Fruit fly (Drosophila melanogaster): ENCODE data around the gene Cyp304a1.

Cyp304a1 gene

DNA sequence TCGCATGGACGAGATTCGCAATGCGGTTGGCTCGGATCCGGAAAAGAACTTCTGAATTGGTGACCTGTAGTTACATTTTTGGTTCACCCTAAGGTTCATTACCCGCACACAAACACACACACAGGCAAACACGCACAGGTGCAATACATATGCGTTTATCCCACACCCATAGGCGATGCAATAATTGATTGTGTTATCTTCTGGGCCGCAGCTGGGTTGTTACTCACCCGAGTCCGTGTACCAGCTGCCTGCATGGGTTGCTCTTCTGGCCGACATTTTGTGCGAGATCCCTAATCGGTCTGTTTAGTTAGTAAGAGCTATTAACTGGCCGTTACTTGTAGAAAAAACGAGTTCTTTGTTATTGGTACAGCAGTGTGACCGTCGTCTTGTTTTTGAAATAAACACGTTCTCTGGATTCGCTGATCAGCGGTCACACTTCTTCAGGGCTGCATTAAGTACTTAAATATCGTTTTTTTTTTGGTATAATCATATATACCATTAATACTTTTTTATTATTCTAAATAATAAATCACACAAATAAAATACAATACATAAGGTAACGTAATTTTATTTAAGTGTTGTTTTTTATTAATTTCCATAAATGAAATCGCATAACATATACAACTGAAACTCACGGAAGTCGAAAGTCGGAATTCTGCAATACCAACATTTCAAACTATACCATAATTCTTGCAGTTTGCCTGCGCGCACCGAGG, 47.5 kb downstream of the Cyp304a1 start, which contains the start of gene CG8031 (continued):
- TF ChIP-seq dysf (GFP tag; IDR thresholded peaks at IDR 0.05) (no peak), aop (GFP tag; IDR thresholded peaks at IDR 0.05) (no peak), CG4360 (GFP tag; IDR thresholded peaks at IDR 0.05) (no peak), CG9727 (GFP tag; optimal IDR thresholded peaks at IDR 0.05) (no peak), Dfd (GFP tag; optimal IDR thresholded peaks at IDR 0.05) (no peak), MESR4 (GFP tag; optimal IDR thresholded peaks at IDR 0.05) (peak; percentile 97), CG3847 (GFP tag; IDR thresholded peaks at IDR 0.05) (peak; percentile 54), z (GFP tag; IDR thresholded peaks at IDR 0.05) (no peak), kah (GFP tag; optimal IDR thresholded peaks at IDR 0.05) (no peak), dmrt99B (tag; optimal IDR thresholded peaks at IDR 0.05) (no peak), lilli (GFP tag; optimal IDR thresholded peaks at IDR 0.05) (no peak), CG14050 (GFP tag; IDR thresholded peaks at IDR 0.05) (0 out of 3 replicates have a peak, but pooled peaks have one; percentile 18), hkb (optimal IDR thresholded peaks at IDR 0.05) (peak; percentile 24), hkb (GFP tag; IDR thresholded peaks at IDR 0.05) (peak; percentile 29), seq (GFP tag; IDR thresholded peaks at IDR 0.05) (0 out of 2 replicates have a peak, but pooled peaks have one; percentile 9), Med (GFP tag) (no peak), emc (GFP tag; optimal IDR thresholded peaks at IDR 0.05) (no peak), CG32767 (GFP tag; IDR thresholded peaks at IDR 0.05) (no peak), CG10431 (GFP tag; optimal IDR thresholded peaks at IDR 0.05) (no peak), CG7839 (tag; optimal IDR thresholded peaks at IDR 0.05) (no peak), HmgD (GFP tag; optimal IDR thresholded peaks at IDR 0.05) (no peak), bcd (GFP tag; optimal IDR thresholded peaks at IDR 0.05) (no peak), Dek (tag; optimal IDR thresholded peaks at IDR 0.05) (no peak), CG8290 (GFP tag; optimal IDR thresholded peaks at IDR 0.05) (no peak), CG8290 (tag; optimal IDR thresholded peaks at IDR 0.05) (no peak), Mrtf (GFP tag; IDR thresholded peaks at IDR 0.05) (no peak), cato (GFP tag; optimal IDR thresholded peaks at IDR 0.05; ENCODE audit: borderline replicate concordance) (no peak), Dip2 (GFP tag; IDR thresholded peaks at IDR 0.05) (no peak), Pdp1 (GFP tag; optimal IDR thresholded peaks at IDR 0.05) (no peak), fd64A (GFP tag; optimal IDR thresholded peaks at IDR 0.05) (no peak), scrt (GFP tag; optimal IDR thresholded peaks at IDR 0.05) (no peak), Blimp-1 (GFP tag; optimal IDR thresholded peaks at IDR 0.05) (no peak), CG8944 (GFP tag; optimal IDR thresholded peaks at IDR 0.05) (no peak), org-1 (GFP tag; optimal IDR thresholded peaks at IDR 0.05) (no peak), vvl (GFP tag; IDR thresholded peaks at IDR 0.05) (no peak), CG15696 (tag; optimal IDR thresholded peaks at IDR 0.05) (no peak), unc-4 (GFP tag; IDR thresholded peaks at IDR 0.05; ENCODE audit: partially characterized antibody) (no peak), CG12155 (GFP tag; optimal IDR thresholded peaks at IDR 0.05) (no peak), BtbVII (GFP tag; optimal IDR thresholded peaks at IDR 0.05) (no peak), CG30431 (GFP tag; optimal IDR thresholded peaks at IDR 0.05) (no peak), sens-2 (GFP tag; IDR thresholded peaks at IDR 0.05) (no peak), Ets97D (GFP tag; optimal IDR thresholded peaks at IDR 0.05) (peak; percentile 16), CG10979 (tag; optimal IDR thresholded peaks at IDR 0.05) (peak; percentile 11), CG10267 (tag; optimal IDR thresholded peaks at IDR 0.05) (peak; percentile 60), knrl (GFP tag; IDR thresholded peaks at IDR 0.05; ENCODE audit: partially characterized antibody) (no peak), lab (GFP tag; optimal IDR thresholded peaks at IDR 0.05) (no peak), E2f2 (GFP tag; IDR thresholded peaks at IDR 0.05) (0 out of 2 replicates have a peak, but pooled peaks have one; percentile 8), row (GFP tag; IDR thresholded peaks at IDR 0.05) (peak; percentile 38; the same call in 1 of the 3 replicates), CG4424 (GFP tag; optimal IDR thresholded peaks at IDR 0.05) (no peak), Hey (tag; optimal IDR thresholded peaks at IDR 0.05) (no peak), fd3F (GFP tag; optimal IDR thresholded peaks at IDR 0.05) (no peak)
